Worm (Caenorhabditis elegans) whole organism, late embryonic: Measurements from ENCODE around the gene M110.3.
A peak's percentile ranks its signal among the peaks of the same experiment; 100 is the strongest.

Source experiments
- C08G9.2 ChIP-seq: sonication (generic microtip); optimal IDR thresholded peaks from 2 replicates; lab custom pipeline; 2016; ENCODE audit warnings: mild to moderate bottlenecking, missing genetic modification characterization, moderate library complexity, missing compliant biosample characterization
- F13H6.1 ChIP-seq: sonication (generic microtip); optimal IDR thresholded peaks from 2 replicates; lab custom pipeline; 2016; ENCODE audit warnings: missing genetic modification characterization, missing compliant biosample characterization
- K02D7.2 ChIP-seq: sonication (generic microtip); optimal IDR thresholded peaks from 2 replicates; lab custom pipeline; 2017; ENCODE audit warnings: mild to moderate bottlenecking, missing genetic modification characterization, missing compliant biosample characterization
- Y22D7AL.16 ChIP-seq: sonication (generic microtip); optimal IDR thresholded peaks from 2 replicates; lab custom pipeline; 2016; ENCODE audit warnings: missing genetic modification characterization, missing compliant biosample characterization
- ahr-1 ChIP-seq: sonication (generic microtip); optimal IDR thresholded peaks from 2 replicates; lab custom pipeline; 2016; ENCODE audit warnings: missing genetic modification characterization, missing compliant biosample characterization
- ama-1 ChIP-seq: fragments of 150-350 bp; optimal IDR thresholded peaks from 2 replicates; lab custom pipeline; 2014
- ceh-14 ChIP-seq: sonication (generic microtip); optimal IDR thresholded peaks from 2 replicates; lab custom pipeline; 2016; ENCODE audit warnings: missing genotype, missing genetic modification characterization, missing compliant biosample characterization
- ceh-18 ChIP-seq: sonication (generic microtip); optimal IDR thresholded peaks from 2 replicates; lab custom pipeline; 2016; ENCODE audit warnings: missing genetic modification characterization, missing compliant biosample characterization
- ceh-19 ChIP-seq: fragments of 200-800 bp; sonication (Bioruptor generic); optimal IDR thresholded peaks from 2 replicates; lab custom pipeline; 2018; ENCODE audit warnings: mild to moderate bottlenecking, missing genetic modification characterization, missing compliant biosample characterization
- ceh-2 ChIP-seq: sonication (generic microtip); optimal IDR thresholded peaks from 2 replicates; lab custom pipeline; 2016; ENCODE audit warnings: missing genotype, missing genetic modification characterization, missing compliant biosample characterization
- ceh-24 ChIP-seq: sonication (generic microtip); optimal IDR thresholded peaks from 2 replicates; lab custom pipeline; 2016; ENCODE audit warnings: mild to moderate bottlenecking, missing genetic modification characterization, missing compliant biosample characterization
- ceh-30 ChIP-seq: fragments of 150-350 bp; optimal IDR thresholded peaks from 2 replicates; lab custom pipeline; 2014; ENCODE audit warnings: missing biosample characterization, missing genetic modification characterization
- ceh-45 ChIP-seq: fragments of 200-800 bp; sonication (Bioruptor generic); IDR thresholded peaks from 2 replicates; pipeline ENCODE4 v1.3.6; 2022; ENCODE audit warnings: missing genetic modification reagents, missing genetic modification characterization, missing compliant biosample characterization
- che-1 ChIP-seq: sonication (generic microtip); optimal IDR thresholded peaks from 2 replicates; lab custom pipeline; 2016; ENCODE audit warnings: mild to moderate bottlenecking, missing genetic modification characterization, missing compliant biosample characterization
- dmd-4 ChIP-seq: sonication (generic microtip); optimal IDR thresholded peaks from 2 replicates; lab custom pipeline; 2016; ENCODE audit warnings: borderline replicate concordance, missing genetic modification characterization, missing compliant biosample characterization
- dve-1 ChIP-seq: sonication (generic microtip); optimal IDR thresholded peaks from 2 replicates; lab custom pipeline; 2017; ENCODE audit warnings: antibody characterized with exemption, mild to moderate bottlenecking, missing genetic modification characterization, missing compliant biosample characterization
- elt-2 ChIP-seq: sonication (generic microtip); optimal IDR thresholded peaks from 2 replicates; lab custom pipeline; 2016; ENCODE audit warnings: missing genetic modification reagents, missing genetic modification characterization, missing compliant biosample characterization
- elt-4 ChIP-seq: sonication (generic microtip); optimal IDR thresholded peaks from 2 replicates; lab custom pipeline; 2016; ENCODE audit warnings: missing genetic modification characterization, missing compliant biosample characterization
- fkh-6 ChIP-seq: sonication (generic microtip); optimal IDR thresholded peaks from 2 replicates; lab custom pipeline; 2016; ENCODE audit warnings: missing genetic modification characterization, missing compliant biosample characterization
- gmeb-2 ChIP-seq: sonication (generic microtip); optimal IDR thresholded peaks from 2 replicates; lab custom pipeline; 2016; ENCODE audit warnings: missing genetic modification characterization, inconsistent platforms, missing compliant biosample characterization
- hlh-15 ChIP-seq: sonication (generic microtip); optimal IDR thresholded peaks from 2 replicates; lab custom pipeline; 2016; ENCODE audit warnings: missing genetic modification characterization, missing compliant biosample characterization
- hlh-30 ChIP-seq: sonication (generic microtip); optimal IDR thresholded peaks from 2 replicates; lab custom pipeline; 2017; ENCODE audit warnings: antibody characterized with exemption, missing genetic modification characterization, missing compliant biosample characterization; ENCODE audit not compliant: insufficient read depth
- lim-6 ChIP-seq: sonication (generic microtip); optimal IDR thresholded peaks from 2 replicates; lab custom pipeline; 2016; ENCODE audit warnings: missing genetic modification characterization, missing compliant biosample characterization
- lin-11 ChIP-seq: fragments of 200-800 bp; sonication (Bioruptor generic); optimal IDR thresholded peaks from 2 replicates; lab custom pipeline; 2018; ENCODE audit warnings: mild to moderate bottlenecking, missing genetic modification characterization, missing compliant biosample characterization
- nfya-1 ChIP-seq: sonication (generic microtip); optimal IDR thresholded peaks from 2 replicates; lab custom pipeline; 2017; ENCODE audit warnings: missing genetic modification characterization, mild to moderate bottlenecking, missing compliant biosample characterization, antibody characterized with exemption, moderate library complexity
- npax-4 ChIP-seq: sonication (generic microtip); optimal IDR thresholded peaks from 2 replicates; lab custom pipeline; 2016; ENCODE audit warnings: missing genetic modification characterization, missing compliant biosample characterization
- odd-2 ChIP-seq: sonication (generic microtip); optimal IDR thresholded peaks from 2 replicates; lab custom pipeline; 2017; ENCODE audit warnings: antibody characterized with exemption, mild to moderate bottlenecking, missing genetic modification characterization, missing compliant biosample characterization
- pag-3 ChIP-seq: sonication (generic microtip); optimal IDR thresholded peaks from 2 replicates; lab custom pipeline; 2016; ENCODE audit warnings: missing compliant biosample characterization, missing genetic modification characterization, borderline replicate concordance
- pat-9 ChIP-seq: fragments of 200-800 bp; sonication (Bioruptor generic); optimal IDR thresholded peaks from 2 replicates; lab custom pipeline; 2018; ENCODE audit warnings: mild to moderate bottlenecking, missing genetic modification characterization, moderate library complexity, missing compliant biosample characterization
- pha-4 ChIP-seq: fragments of 150-350 bp; optimal IDR thresholded peaks from 2 replicates; lab custom pipeline; 2018; ENCODE audit warnings: missing biosample characterization, missing genetic modification reagents, missing genetic modification characterization
- pros-1 ChIP-seq: fragments of 150-350 bp; optimal IDR thresholded peaks from 2 replicates; lab custom pipeline; 2014; ENCODE audit warnings: missing biosample characterization, missing genetic modification reagents, missing genetic modification characterization
- sdc-2 ChIP-seq: sonication (generic microtip); optimal IDR thresholded peaks from 2 replicates; lab custom pipeline; 2016; ENCODE audit warnings: missing genotype, missing genetic modification characterization, missing compliant biosample characterization
- syd-9 ChIP-seq: sonication (generic microtip); optimal IDR thresholded peaks from 2 replicates; lab custom pipeline; 2016; ENCODE audit warnings: mild to moderate bottlenecking, missing genetic modification characterization, moderate library complexity, missing compliant biosample characterization
- tbx-2 ChIP-seq: sonication (generic microtip); optimal IDR thresholded peaks from 2 replicates; lab custom pipeline; 2016; ENCODE audit warnings: missing genetic modification characterization, missing compliant biosample characterization
- tbx-7 ChIP-seq: sonication (generic microtip); optimal IDR thresholded peaks from 2 replicates; lab custom pipeline; 2016; ENCODE audit warnings: missing genotype, missing genetic modification characterization, missing compliant biosample characterization
- unc-3 ChIP-seq, 2 experiments: fragments of 200-800 bp in 1 of 2; sonication (Bioruptor generic) in 1 of 2; sonication (generic microtip) in 1 of 2; conservative IDR thresholded peaks in 1 of 2; optimal IDR thresholded peaks in 1 of 2; 2 replicates each; pipeline versions ENCODE4 v1.3.6 to Lab custom; 2016 to 2022; ENCODE audit warnings: missing compliant biosample characterization in 2 of 2, missing genetic modification characterization in 2 of 2, missing genetic modification reagents in 1 of 2
- unc-42 ChIP-seq: sonication (generic microtip); optimal IDR thresholded peaks from 2 replicates; lab custom pipeline; 2016; ENCODE audit warnings: missing genotype, missing genetic modification characterization, missing compliant biosample characterization
- unc-55 ChIP-seq: sonication (generic microtip); optimal IDR thresholded peaks from 2 replicates; lab custom pipeline; 2017; ENCODE audit warnings: missing biosample characterization, missing genetic modification reagents, missing genetic modification characterization
- unc-86 ChIP-seq: sonication (generic microtip); optimal IDR thresholded peaks from 2 replicates; lab custom pipeline; 2016; ENCODE audit warnings: missing genetic modification characterization, missing compliant biosample characterization
- ztf-16 ChIP-seq: sonication (generic microtip); optimal IDR thresholded peaks from 2 replicates; lab custom pipeline; 2017; ENCODE audit warnings: missing genetic modification characterization, missing compliant biosample characterization

M110.3 gene

DNA sequence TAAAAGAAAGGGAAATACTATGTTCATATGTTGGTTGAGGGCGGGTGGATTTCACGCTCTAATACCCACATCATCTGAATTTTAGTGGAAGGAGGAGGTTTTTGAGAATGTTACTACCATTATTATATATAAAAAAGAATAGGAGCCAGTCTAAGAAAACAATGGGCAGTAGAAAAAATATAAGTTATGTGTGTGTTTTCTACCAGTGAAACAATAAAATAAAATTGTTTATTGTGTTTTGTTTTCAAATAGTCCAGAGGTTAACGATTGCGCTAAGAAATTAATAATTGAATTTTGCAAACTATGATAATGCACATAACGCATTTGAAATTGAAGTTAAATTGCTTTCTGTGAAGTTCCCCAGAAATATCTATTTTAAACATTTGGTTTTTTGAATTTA, 6.9 kb downstream of the M110.3 start, which contains the start of gene M110.8:
M110.8 (minus strand) TSS at position 101 of the 400 bp plus-strand sequence.
- no peak for TF ChIP-seq ahr-1 (tag; lab: Kevin White, UChicago)
- TF ChIP-seq ztf-16 (tag; lab: Kevin White, UChicago): no peak
- no peak for TF ChIP-seq syd-9
- no peak for TF ChIP-seq npax-4 (tag; lab: Kevin White, UChicago)
- no peak for TF ChIP-seq fkh-6 (tag; lab: Kevin White, UChicago)
- no peak for TF ChIP-seq pros-1 (tag; lab: Kevin White, UChicago)
- no peak for TF ChIP-seq ceh-24 (tag; lab: Kevin White, UChicago)
- TF ChIP-seq ceh-30: no peak
- no peak for TF ChIP-seq C08G9.2 (tag; lab: Kevin White, UChicago)
- no peak for TF ChIP-seq pat-9 (tag; lab: Kevin White, UChicago)
- no peak for TF ChIP-seq hlh-15 (tag; lab: Kevin White, UChicago)
- no peak for TF ChIP-seq odd-2 (tag; lab: Kevin White, UChicago)
- TF ChIP-seq tbx-7: no peak
- TF ChIP-seq unc-42: no peak
- TF ChIP-seq lim-6 (tag; lab: Kevin White, UChicago): no peak
- no peak for TF ChIP-seq lin-11
- no peak for TF ChIP-seq sdc-2 (tag; lab: Kevin White, UChicago)
- no peak for TF ChIP-seq ceh-19 (GFP tag; lab: Kevin White, UChicago)
- TF ChIP-seq, all 69 proteins: peak for 0

DNA sequence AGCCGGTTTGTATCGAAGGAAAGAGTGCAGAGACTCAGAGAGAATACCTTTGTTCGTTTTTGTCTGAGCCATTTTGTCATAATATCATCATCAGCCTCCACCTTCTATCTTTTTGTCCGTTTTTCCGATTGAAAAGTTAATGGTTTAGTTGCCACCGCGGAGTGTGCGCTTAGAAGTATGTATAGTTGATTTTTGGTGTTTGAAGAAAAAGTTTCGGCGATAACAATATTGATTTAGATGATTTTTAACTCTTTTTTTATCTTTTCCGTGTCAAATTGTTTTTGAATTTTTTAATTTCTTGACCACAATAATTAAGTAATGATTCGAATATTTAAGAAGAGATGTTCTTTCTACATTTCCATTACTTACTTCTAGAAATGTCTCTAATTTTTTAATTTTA, 10.8 kb downstream of the M110.3 start:
- TF ChIP-seq hlh-30 (no peak), che-1 (tag; lab: Kevin White, UChicago) (no peak), C08G9.2 (tag; lab: Kevin White, UChicago) (no peak), ama-1 (lab: Kevin White, UChicago) (no peak), elt-2 (tag; lab: Kevin White, UChicago) (no peak), npax-4 (tag; lab: Kevin White, UChicago) (no peak), pat-9 (tag; lab: Kevin White, UChicago) (no peak), unc-3 (GFP tag; conservative IDR thresholded peaks at IDR 0.05; lab: Robert Waterston, UW) (no peak), unc-3 (tag; optimal IDR thresholded peaks at IDR 0.05; lab: Kevin White, UChicago) (no peak), unc-86 (tag; lab: Kevin White, UChicago) (no peak), ceh-45 (GFP tag; lab: Robert Waterston, UW) (no peak), pag-3 (no peak), sdc-2 (tag; lab: Kevin White, UChicago) (no peak), elt-4 (tag; lab: Kevin White, UChicago) (no peak), ceh-2 (tag; lab: Kevin White, UChicago) (no peak), tbx-2 (tag; lab: Kevin White, UChicago) (no peak)
- TF ChIP-seq, all 69 proteins: peak for 0

DNA sequence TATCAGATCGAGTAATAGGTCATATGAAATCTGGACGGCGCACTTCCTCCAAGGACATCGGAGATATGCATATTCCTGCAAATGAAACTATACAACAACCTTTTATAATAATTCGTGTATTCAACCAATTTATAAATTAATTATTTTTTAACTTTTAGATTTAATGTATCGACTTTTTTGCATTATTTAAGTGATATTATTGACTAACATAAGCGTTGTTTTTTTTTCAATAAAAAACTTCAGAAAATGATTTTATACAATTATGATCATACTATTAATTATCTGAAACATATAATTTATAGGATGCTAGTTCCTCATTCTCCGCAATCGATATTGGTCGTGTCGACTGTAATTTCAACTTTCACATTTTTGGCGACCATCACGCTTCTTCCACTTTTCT, 12.4 kb downstream of the M110.3 start, which contains the start of gene col-76:
col-76 (plus strand) TSS at position 301 of the 400 bp plus-strand sequence.
- TF ChIP-seq ceh-14: no peak
- no peak for TF ChIP-seq gmeb-2 (tag; lab: Kevin White, UChicago)

DNA sequence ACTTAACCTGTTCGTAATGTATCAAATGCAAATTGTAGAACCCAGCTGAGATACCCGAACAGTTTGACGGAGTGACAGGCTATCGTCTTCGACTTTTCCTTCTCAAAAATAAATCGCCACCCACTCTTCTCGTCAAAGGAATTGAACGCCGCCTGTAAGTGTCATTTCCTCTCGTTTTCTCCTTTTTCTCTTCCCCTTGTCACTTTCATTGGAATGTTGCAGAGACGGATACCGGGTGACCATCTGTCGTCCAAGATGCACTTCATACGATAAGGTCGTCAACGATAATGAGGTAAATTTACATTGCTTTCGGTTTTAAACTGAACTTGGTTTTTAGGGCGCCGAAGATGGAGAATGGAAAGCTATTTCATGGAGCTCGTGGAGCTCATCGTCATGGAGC, 16.6 kb downstream of the M110.3 start:
- TF ChIP-seq pha-4 (tag; lab: Kevin White, UChicago): no peak
- TF ChIP-seq unc-55 (GFP tag; lab: Kevin White, UChicago): peak; percentile 9

DNA sequence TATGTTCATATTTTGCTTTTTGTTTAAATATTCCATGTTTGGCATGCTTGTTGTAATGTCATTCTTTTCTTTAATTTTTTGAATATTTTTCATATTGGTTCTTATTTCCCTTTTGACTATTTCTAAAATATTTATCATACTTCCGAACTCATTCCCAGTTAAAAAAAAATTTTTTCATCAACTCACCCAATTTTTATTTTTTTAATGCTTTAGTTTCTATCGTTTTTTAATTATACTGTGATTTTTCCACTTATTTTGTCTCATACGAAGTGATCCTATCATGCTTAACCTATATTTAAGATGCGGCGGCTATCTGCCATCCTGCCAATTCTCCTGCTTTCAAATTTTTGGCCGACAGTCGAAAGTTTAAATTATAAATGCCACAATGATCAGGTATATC, 17.9 kb downstream of the M110.3 start, which contains the start of gene qua-1:
qua-1 (plus strand) TSS at position 301 of the 400 bp plus-strand sequence.
- no peak for TF ChIP-seq dmd-4 (tag; lab: Kevin White, UChicago)
- no peak for TF ChIP-seq F13H6.1 (tag; lab: Kevin White, UChicago)
- no peak for TF ChIP-seq tbx-7
- no peak for TF ChIP-seq unc-55 (GFP tag; lab: Kevin White, UChicago)
- TF ChIP-seq nfya-1 (tag; lab: Kevin White, UChicago): no peak
- TF ChIP-seq ahr-1 (tag; lab: Kevin White, UChicago): no peak
- TF ChIP-seq pha-4 (tag; lab: Kevin White, UChicago): no peak
- no peak for TF ChIP-seq ceh-18 (tag; lab: Kevin White, UChicago)
- TF ChIP-seq Y22D7AL.16 (tag; lab: Kevin White, UChicago): no peak
- no peak for TF ChIP-seq K02D7.2 (tag; lab: Kevin White, UChicago)
- no peak for TF ChIP-seq lim-6 (tag; lab: Kevin White, UChicago)
- no peak for TF ChIP-seq ceh-19 (GFP tag; lab: Kevin White, UChicago)
- TF ChIP-seq dve-1: no peak
- TF ChIP-seq elt-2 (tag; lab: Kevin White, UChicago): no peak
